Worm (Caenorhabditis elegans) whole organism, mixed stage, embryonic: ENCODE data around the gene tasp-1.

Experiments
- ceh-43 ChIP-seq: fragments of 200-800 bp; sonication (Bioruptor generic); optimal IDR thresholded peaks from 2 replicates; lab custom pipeline; 2018; ENCODE audit warnings: mild to moderate bottlenecking, missing genetic modification characterization, moderate library complexity, missing compliant biosample characterization
- elt-1 ChIP-seq: sonication (generic microtip); optimal IDR thresholded peaks from 2 replicates; lab custom pipeline; 2017; ENCODE audit warnings: missing genetic modification characterization, mild to moderate bottlenecking, missing compliant biosample characterization, antibody characterized with exemption, moderate library complexity, borderline replicate concordance; ENCODE audit not compliant: insufficient read depth
- lin-13 ChIP-seq: fragments of 150-350 bp; optimal IDR thresholded peaks from 2 replicates; lab custom pipeline; 2014; ENCODE audit warnings: missing biosample characterization, missing genetic modification characterization
- lsy-2 ChIP-seq: fragments of 150-350 bp; optimal IDR thresholded peaks from 2 replicates; lab custom pipeline; 2014; ENCODE audit warnings: missing biosample characterization, missing genetic modification characterization
- mep-1 ChIP-seq: fragments of 150-350 bp; optimal IDR thresholded peaks from 2 replicates; lab custom pipeline; 2017; ENCODE audit warnings: missing biosample characterization, missing genetic modification reagents, missing genetic modification characterization, inconsistent platforms
- nhr-28 ChIP-seq: fragments of 150-350 bp; optimal IDR thresholded peaks from 2 replicates; lab custom pipeline; 2014; ENCODE audit warnings: missing biosample characterization, missing genetic modification characterization

- TF ChIP-seq elt-1 (tag; lab: Kevin White, UChicago) (no peak), lin-13 (no peak), mep-1 (tag; lab: Kevin White, UChicago) (no peak), nhr-28 (tag; lab: Kevin White, UChicago) (no peak), lsy-2 (tag; lab: Kevin White, UChicago) (no peak), ceh-43 (GFP tag; lab: Kevin White, UChicago) (no peak)
These were observed 24.4 kb upstream of the tasp-1 start for ce11 chrIII:10734511-10735233.
